Worm (Caenorhabditis elegans) whole organism, late embryonic: ENCODE measurements around the gene C09E8.6.

ENCODE experiments used
- K09A11.1 ChIP-seq: sonication (generic microtip); optimal IDR thresholded peaks from 2 replicates; lab custom pipeline; 2017; ENCODE audit warnings: antibody characterized with exemption, mild to moderate bottlenecking, missing genetic modification characterization, missing compliant biosample characterization; ENCODE audit not compliant: insufficient read depth
- ama-1 ChIP-seq: fragments of 150-350 bp; optimal IDR thresholded peaks from 2 replicates; lab custom pipeline; 2014
- fkh-10 ChIP-seq: fragments of 150-350 bp; optimal IDR thresholded peaks from 2 replicates; lab custom pipeline; 2014; ENCODE audit warnings: missing biosample characterization, missing genetic modification reagents, missing genetic modification characterization
- nfya-1 ChIP-seq: sonication (generic microtip); optimal IDR thresholded peaks from 2 replicates; lab custom pipeline; 2017; ENCODE audit warnings: missing genetic modification characterization, mild to moderate bottlenecking, missing compliant biosample characterization, antibody characterized with exemption, moderate library complexity
- odd-2 ChIP-seq: sonication (generic microtip); optimal IDR thresholded peaks from 2 replicates; lab custom pipeline; 2017; ENCODE audit warnings: antibody characterized with exemption, mild to moderate bottlenecking, missing genetic modification characterization, missing compliant biosample characterization
- ref-2 ChIP-seq: sonication (generic microtip); optimal IDR thresholded peaks from 2 replicates; lab custom pipeline; 2016; ENCODE audit warnings: missing genetic modification characterization, missing compliant biosample characterization
- tbx-2 ChIP-seq: sonication (generic microtip); optimal IDR thresholded peaks from 2 replicates; lab custom pipeline; 2016; ENCODE audit warnings: missing genetic modification characterization, missing compliant biosample characterization

DNA sequence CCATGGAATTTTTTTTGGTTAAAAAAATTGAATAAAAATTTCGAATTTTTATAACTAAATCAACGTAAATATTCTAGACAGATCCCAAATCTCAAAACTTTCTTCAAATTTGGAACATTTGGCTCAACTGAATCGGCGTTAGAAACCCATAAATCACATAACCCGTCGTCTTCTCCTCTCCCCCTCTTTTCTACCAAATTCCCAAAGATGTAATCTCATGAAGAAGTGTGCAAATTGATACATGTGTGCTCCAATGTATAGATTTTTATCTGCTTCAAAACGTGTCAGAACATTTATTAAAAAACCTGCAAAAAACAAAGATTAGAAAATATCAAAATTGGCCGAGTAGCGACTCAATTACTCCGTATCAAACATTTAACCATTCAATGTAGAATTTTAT, 43.7 kb upstream of the C09E8.6 start:
- TF ChIP-seq fkh-10 (no peak), ref-2 (tag; lab: Kevin White, UChicago) (no peak), ama-1 (lab: Kevin White, UChicago) (no peak), K09A11.1 (no peak), odd-2 (no peak), tbx-2 (tag; lab: Kevin White, UChicago) (no peak), nfya-1 (tag; lab: Kevin White, UChicago) (no peak)
